Fruit fly (Drosophila melanogaster) whole organism, embryonic: ENCODE data around the gene Patr-1.

ENCODE experiments used
- Awh ChIP-seq: fragments of 200-800 bp; sonication (Bioruptor generic); IDR thresholded peaks from 2 replicates; pipeline ENCODE4, ENCODE4 v1.3.6; 2022; ENCODE audit warnings: missing biosample characterization, missing genetic modification characterization
- Bgb ChIP-seq: fragments of 200-800 bp; sonication (Bioruptor generic); IDR thresholded peaks from 2 replicates; pipeline ENCODE4 v1.3.6; 2022; ENCODE audit warnings: missing biosample characterization, missing genetic modification characterization; ENCODE audit not compliant: partially characterized antibody
- CG10565 ChIP-seq: fragments of 200-800 bp; sonication (Bioruptor generic); optimal IDR thresholded peaks from 3 replicates; lab custom pipeline; 2016; ENCODE audit warnings: missing biosample characterization, mild to moderate bottlenecking, missing genetic modification characterization
- CG12391 ChIP-seq: fragments of 200-800 bp; sonication (Bioruptor generic); optimal IDR thresholded peaks from 3 replicates; lab custom pipeline; 2018; ENCODE audit warnings: missing biosample characterization, mild to moderate bottlenecking, missing genetic modification characterization, moderate library complexity
- CG12659 ChIP-seq: fragments of 200-800 bp; sonication (Bioruptor generic); optimal IDR thresholded peaks from 3 replicates; lab custom pipeline; 2017; ENCODE audit warnings: mild to moderate bottlenecking, missing biosample characterization, missing genetic modification reagents, missing genetic modification characterization
- CG17568 ChIP-seq: fragments of 200-800 bp; sonication (Bioruptor generic); optimal IDR thresholded peaks from 2 replicates; lab custom pipeline; 2018; ENCODE audit warnings: missing biosample characterization, mild to moderate bottlenecking, missing genetic modification characterization, moderate library complexity
- CG17912 ChIP-seq: fragments of 200-800 bp; sonication (Bioruptor generic); optimal IDR thresholded peaks from 2 replicates; lab custom pipeline; 2018; ENCODE audit warnings: missing biosample characterization, mild to moderate bottlenecking, missing genetic modification characterization
- CG18011 ChIP-seq: fragments of 200-800 bp; sonication (Bioruptor generic); optimal IDR thresholded peaks from 2 replicates; lab custom pipeline; 2017; ENCODE audit warnings: missing biosample characterization, missing genetic modification characterization, mild to moderate bottlenecking, moderate library complexity, missing genotype
- CG30020 ChIP-seq: fragments of 200-800 bp; optimal IDR thresholded peaks from 2 replicates; lab custom pipeline; 2019; ENCODE audit warnings: missing biosample characterization, mild to moderate bottlenecking, missing genetic modification characterization, moderate library complexity
- CG30403 ChIP-seq: fragments of 200-800 bp; sonication (Bioruptor generic); optimal IDR thresholded peaks from 3 replicates; lab custom pipeline; 2016; ENCODE audit warnings: missing biosample characterization, missing genetic modification characterization
- CG3407 ChIP-seq: fragments of 200-800 bp; sonication (Bioruptor generic); optimal IDR thresholded peaks from 2 replicates; lab custom pipeline; 2018; ENCODE audit warnings: missing biosample characterization, mild to moderate bottlenecking, missing genetic modification characterization
- CG3838 ChIP-seq: fragments of 200-800 bp; sonication (Bioruptor generic); optimal IDR thresholded peaks from 3 replicates; lab custom pipeline; 2016; ENCODE audit warnings: missing biosample characterization, missing genetic modification characterization
- CG4360 ChIP-seq: fragments of 200-800 bp; sonication (Bioruptor generic); IDR thresholded peaks from 2 replicates; pipeline ENCODE4 v1.3.6; 2022; ENCODE audit warnings: missing biosample characterization, missing genetic modification characterization
- CG4854 ChIP-seq: fragments of 200-800 bp; sonication (Bioruptor generic); optimal IDR thresholded peaks from 2 replicates; lab custom pipeline; 2016; ENCODE audit warnings: missing biosample characterization, missing genetic modification characterization, inconsistent platforms
- CG6765 ChIP-seq: fragments of 200-800 bp; sonication (Bioruptor generic); optimal IDR thresholded peaks from 3 replicates; lab custom pipeline; 2017; ENCODE audit warnings: missing biosample characterization, mild to moderate bottlenecking, missing genetic modification characterization
- CG8478 ChIP-seq: fragments of >200 bp; optimal IDR thresholded peaks from 2 replicates; lab custom pipeline; 2018
- CG9727 ChIP-seq: fragments of 200-800 bp; sonication (Bioruptor generic); optimal IDR thresholded peaks from 3 replicates; lab custom pipeline; 2017; ENCODE audit warnings: missing biosample characterization, mild to moderate bottlenecking, missing genetic modification characterization
- Dfd ChIP-seq, 2 experiments: fragments of >200 bp; optimal IDR thresholded peaks; 2 replicates each; lab custom pipeline; 2017; ENCODE audit warnings: missing biosample characterization in 2 of 2, missing genetic modification characterization in 2 of 2
- E2f1 ChIP-seq: fragments of 200-800 bp; sonication (Bioruptor generic); IDR thresholded peaks from 2 replicates; pipeline ENCODE4 v1.3.6; 2022; ENCODE audit warnings: missing biosample characterization, missing genetic modification characterization
- Eip74EF ChIP-seq, 2 experiments: fragments of 200-800 bp in 1 of 2; fragments of >200 bp in 1 of 2; sonication (Bioruptor generic) in 1 of 2; optimal IDR thresholded peaks; 2 replicates each; lab custom pipeline; 2017 to 2019; ENCODE audit warnings: missing biosample characterization in 2 of 2, missing genetic modification characterization in 2 of 2, mild to moderate bottlenecking in 1 of 2, moderate library complexity in 1 of 2
- Fer1 ChIP-seq: fragments of 200-800 bp; sonication (Bioruptor generic); optimal IDR thresholded peaks from 2 replicates; lab custom pipeline; 2017; ENCODE audit warnings: missing biosample characterization, mild to moderate bottlenecking, missing genetic modification characterization
- HHEX ChIP-seq: fragments of 200-800 bp; sonication (Bioruptor generic); optimal IDR thresholded peaks from 3 replicates; lab custom pipeline; 2017; ENCODE audit warnings: missing biosample characterization, mild to moderate bottlenecking, missing genetic modification characterization, missing genetic modification reagents
- HLH4C ChIP-seq: fragments of 200-800 bp; sonication (Bioruptor generic); IDR thresholded peaks from 3 replicates; pipeline ENCODE4 v1.3.6; 2022; ENCODE audit warnings: missing biosample characterization, missing genetic modification characterization; ENCODE audit not compliant: partially characterized antibody
- Hey ChIP-seq: fragments of 200-800 bp; sonication (Bioruptor generic); optimal IDR thresholded peaks from 3 replicates; lab custom pipeline; 2018; ENCODE audit warnings: missing biosample characterization, mild to moderate bottlenecking, missing genetic modification characterization
- MTF-1 ChIP-seq: fragments of 200-800 bp; sonication (Bioruptor generic); optimal IDR thresholded peaks from 2 replicates; lab custom pipeline; 2018; ENCODE audit warnings: missing biosample characterization, mild to moderate bottlenecking, missing genetic modification characterization, borderline replicate concordance
- NC2α ChIP-seq: fragments of 200-800 bp; sonication (Bioruptor generic); optimal IDR thresholded peaks from 2 replicates; lab custom pipeline; 2016; ENCODE audit warnings: missing biosample characterization, missing genetic modification characterization
- NC2β ChIP-seq: fragments of 200-800 bp; sonication (Bioruptor generic); optimal IDR thresholded peaks from 2 replicates; lab custom pipeline; 2016; ENCODE audit warnings: missing biosample characterization, missing genetic modification characterization
- Sry-δ ChIP-seq: fragments of 200-800 bp; sonication (Bioruptor generic); optimal IDR thresholded peaks from 2 replicates; lab custom pipeline; 2016; ENCODE audit warnings: missing biosample characterization, missing genetic modification characterization
- ab ChIP-seq: fragments of 200-800 bp; sonication (Bioruptor generic); optimal IDR thresholded peaks from 2 replicates; lab custom pipeline; 2016; ENCODE audit warnings: missing biosample characterization, missing genetic modification characterization
- ap ChIP-seq: fragments of 200-800 bp; sonication (Bioruptor generic); IDR thresholded peaks from 2 replicates; pipeline ENCODE4 v1.3.6; 2022; ENCODE audit warnings: missing biosample characterization, missing genetic modification characterization
- crc ChIP-seq: fragments of 200-800 bp; sonication (Bioruptor generic); optimal IDR thresholded peaks from 2 replicates; lab custom pipeline; 2016; ENCODE audit warnings: missing biosample characterization, missing genetic modification characterization
- exex ChIP-seq: fragments of 200-800 bp; sonication (Bioruptor generic); optimal IDR thresholded peaks from 4 replicates; lab custom pipeline; 2018; ENCODE audit warnings: missing biosample characterization, mild to moderate bottlenecking, missing genetic modification characterization, moderate library complexity
- fru ChIP-seq: fragments of >200 bp; optimal IDR thresholded peaks from 2 replicates; lab custom pipeline; 2017
- h ChIP-seq: fragments of >200 bp; optimal IDR thresholded peaks from 2 replicates; lab custom pipeline; 2017
- jigr1 ChIP-seq: fragments of 200-800 bp; sonication (Bioruptor generic); IDR thresholded peaks from 3 replicates; pipeline ENCODE4 v1.3.6; 2022; ENCODE audit warnings: missing biosample characterization, missing genetic modification characterization
- nerfin-1 ChIP-seq: fragments of 200-800 bp; sonication (Bioruptor generic); optimal IDR thresholded peaks from 3 replicates; lab custom pipeline; 2019; ENCODE audit warnings: missing biosample characterization, mild to moderate bottlenecking, missing genetic modification characterization, moderate library complexity
- otp ChIP-seq: fragments of 200-800 bp; sonication (Bioruptor generic); IDR thresholded peaks from 3 replicates; pipeline ENCODE4, ENCODE4 v1.3.6; 2022; ENCODE audit warnings: missing biosample characterization, missing genetic modification characterization
- peb ChIP-seq: fragments of 200-800 bp; sonication (Bioruptor generic); IDR thresholded peaks from 2 replicates; pipeline ENCODE4 v1.3.6; 2022; ENCODE audit warnings: missing biosample characterization, missing genetic modification characterization
- pnt ChIP-seq: fragments of 200-800 bp; sonication (Bioruptor generic); optimal IDR thresholded peaks from 3 replicates; lab custom pipeline; 2016; ENCODE audit warnings: missing biosample characterization, missing genetic modification characterization
- rib ChIP-seq: fragments of 200-800 bp; sonication (Bioruptor generic); IDR thresholded peaks from 2 replicates; pipeline ENCODE4 v1.3.6; 2022; ENCODE audit warnings: missing biosample characterization, missing genetic modification characterization
- salm ChIP-seq: fragments of 200-800 bp; sonication (Bioruptor generic); optimal IDR thresholded peaks from 2 replicates; lab custom pipeline; 2018; ENCODE audit warnings: missing biosample characterization, mild to moderate bottlenecking, missing genetic modification characterization
- scrt ChIP-seq: fragments of 200-800 bp; sonication (Bioruptor generic); optimal IDR thresholded peaks from 2 replicates; lab custom pipeline; 2018; ENCODE audit warnings: missing biosample characterization, mild to moderate bottlenecking, missing genetic modification characterization, moderate library complexity
- sens-2 ChIP-seq: fragments of 200-800 bp; sonication (Bioruptor generic); IDR thresholded peaks from 2 replicates; pipeline ENCODE4 v1.3.6; 2022; ENCODE audit warnings: missing biosample characterization, missing genetic modification characterization
- sna ChIP-seq: fragments of 200-800 bp; sonication (Bioruptor generic); IDR thresholded peaks from 2 replicates; pipeline ENCODE4 v1.3.6; 2022; ENCODE audit warnings: missing biosample characterization, missing genetic modification characterization; ENCODE audit not compliant: partially characterized antibody
- sqz ChIP-seq: fragments of 200-800 bp; sonication (Bioruptor generic); optimal IDR thresholded peaks from 3 replicates; lab custom pipeline; 2018; ENCODE audit warnings: missing biosample characterization, mild to moderate bottlenecking, missing genetic modification characterization
- ssp ChIP-seq: fragments of 200-800 bp; sonication (Bioruptor generic); IDR thresholded peaks from 2 replicates; pipeline ENCODE4 v1.3.6; 2022; ENCODE audit warnings: missing biosample characterization, missing genetic modification characterization
- tna ChIP-seq: fragments of 200-800 bp; sonication (Bioruptor generic); IDR thresholded peaks from 2 replicates; pipeline ENCODE4 v1.3.6; 2022; ENCODE audit warnings: missing biosample characterization, missing genetic modification characterization; ENCODE audit not compliant: partially characterized antibody
- twi ChIP-seq: fragments of 200-800 bp; optimal IDR thresholded peaks from 2 replicates; lab custom pipeline; 2019; ENCODE audit warnings: missing biosample characterization, mild to moderate bottlenecking, missing genetic modification characterization, moderate library complexity
- usp ChIP-seq: fragments of >200 bp; optimal IDR thresholded peaks from 2 replicates; lab custom pipeline; 2017; ENCODE audit warnings: missing biosample characterization, missing genetic modification characterization
- wor ChIP-seq: fragments of 200-800 bp; sonication (Bioruptor generic); IDR thresholded peaks from 2 replicates; pipeline ENCODE4 v1.3.6; 2022; ENCODE audit warnings: missing biosample characterization, missing genetic modification characterization

Patr-1 gene

dm6 chr3R:17065018-17065784 lies 21.8 kb downstream of the Patr-1 start (continued):
- peak; percentile 89 for TF ChIP-seq nerfin-1 (tag; lab: Kevin White, UChicago)
- peak; percentile 84 for TF ChIP-seq CG6765 (GFP tag; lab: Kevin White, UChicago)
- peak; percentile 93 for TF ChIP-seq NC2β (GFP tag; lab: Kevin White, UChicago)
- peak in 1 of 2 experiments; percentile 95 for TF ChIP-seq Eip74EF (GFP tag; optimal IDR thresholded peaks at IDR 0.05; lab: Kevin White, UChicago)
- TF ChIP-seq twi (tag; lab: Kevin White, UChicago) = peak; percentile 74
- peak; percentile 76 for TF ChIP-seq Hey
- TF ChIP-seq HLH4C (GFP tag; lab: Robert Waterston, UW) = peak; percentile 19; the same call in 1 of the 3 replicates
- TF ChIP-seq Bgb (GFP tag; lab: Robert Waterston, UW) = peak; percentile 56; the same call in 1 of the 2 replicates
- peak; percentile 73; the same call in 2 of the 3 replicates for TF ChIP-seq otp
- peak; percentile 88 for TF ChIP-seq CG17912
- TF ChIP-seq CG3838 = peak; percentile 83
- peak; percentile 87 for TF ChIP-seq Awh
- TF ChIP-seq CG8478 (lab: Kevin White, UChicago) = no peak
- no peak for TF ChIP-seq Dfd (GFP tag; optimal IDR thresholded peaks at IDR 0.05; lab: Kevin White, UChicago)
- TF ChIP-seq CG12659 (GFP tag; lab: Kevin White, UChicago) = peak; percentile 95
- peak; percentile 89 for TF ChIP-seq HHEX
- peak; percentile 77 for TF ChIP-seq ap
- peak; percentile 65 for TF ChIP-seq CG30020 (tag; lab: Kevin White, UChicago)
- TF ChIP-seq CG3407 (GFP tag; lab: Kevin White, UChicago) = peak; percentile 84
- TF ChIP-seq CG4854 (GFP tag; lab: Kevin White, UChicago) = peak; percentile 89
- peak; percentile 87 for TF ChIP-seq CG4360 (GFP tag; lab: Robert Waterston, UW)
- TF ChIP-seq CG9727 (GFP tag; lab: Kevin White, UChicago) = peak; percentile 93
- peak; percentile 93 for TF ChIP-seq Fer1 (GFP tag; lab: Kevin White, UChicago)
- no peak for TF ChIP-seq h
- peak; percentile 76 for TF ChIP-seq peb (GFP tag; lab: Robert Waterston, UW)
- TF ChIP-seq sens-2 (GFP tag; lab: Robert Waterston, UW) = peak; percentile 70
- TF ChIP-seq pnt (GFP tag; lab: Kevin White, UChicago) = peak; percentile 79
- no peak for TF ChIP-seq fru (lab: Kevin White, UChicago)
- TF ChIP-seq jigr1 (GFP tag; lab: Robert Waterston, UW) = 0 out of 3 replicates have a peak, but pooled peaks have one; percentile 47
- peak; percentile 84 for TF ChIP-seq crc (GFP tag; lab: Kevin White, UChicago)
- peak; percentile 96 for TF ChIP-seq CG30403 (GFP tag; lab: Kevin White, UChicago)
- peak; percentile 97 for TF ChIP-seq CG12391 (tag; lab: Kevin White, UChicago)
- TF ChIP-seq Sry-δ (GFP tag; lab: Kevin White, UChicago) = peak; percentile 48
- no peak for TF ChIP-seq sna
- peak; percentile 72 for TF ChIP-seq exex (tag; lab: Kevin White, UChicago)
- peak; percentile 63 for TF ChIP-seq CG10565 (GFP tag; lab: Kevin White, UChicago)
- no peak for TF ChIP-seq usp (GFP tag; lab: Kevin White, UChicago)
- TF ChIP-seq CG18011 (GFP tag; lab: Kevin White, UChicago) = peak; percentile 77
- TF ChIP-seq sqz (GFP tag; lab: Kevin White, UChicago) = peak; percentile 93
- peak; percentile 91 for TF ChIP-seq scrt (GFP tag; lab: Kevin White, UChicago)
- TF ChIP-seq NC2α = peak; percentile 70
- TF ChIP-seq ab (GFP tag; lab: Kevin White, UChicago) = peak; percentile 60
- TF ChIP-seq E2f1 (GFP tag; lab: Robert Waterston, UW) = peak; percentile 87
- peak; percentile 79 for TF ChIP-seq ssp (GFP tag; lab: Robert Waterston, UW)
- TF ChIP-seq MTF-1 (GFP tag; lab: Kevin White, UChicago) = peak; percentile 62
- TF ChIP-seq rib (GFP tag; lab: Robert Waterston, UW) = peak; percentile 64
- peak; percentile 93 for TF ChIP-seq salm (tag; lab: Kevin White, UChicago)
- TF ChIP-seq tna (GFP tag; lab: Robert Waterston, UW) = no peak
- peak; percentile 88 for TF ChIP-seq wor
- peak; percentile 86 for TF ChIP-seq CG17568
